Fruit fly (Drosophila melanogaster): Measurements from ENCODE around the gene CG44004.
A peak's percentile ranks its signal among the peaks of the same experiment; 100 is the strongest.

DNA sequence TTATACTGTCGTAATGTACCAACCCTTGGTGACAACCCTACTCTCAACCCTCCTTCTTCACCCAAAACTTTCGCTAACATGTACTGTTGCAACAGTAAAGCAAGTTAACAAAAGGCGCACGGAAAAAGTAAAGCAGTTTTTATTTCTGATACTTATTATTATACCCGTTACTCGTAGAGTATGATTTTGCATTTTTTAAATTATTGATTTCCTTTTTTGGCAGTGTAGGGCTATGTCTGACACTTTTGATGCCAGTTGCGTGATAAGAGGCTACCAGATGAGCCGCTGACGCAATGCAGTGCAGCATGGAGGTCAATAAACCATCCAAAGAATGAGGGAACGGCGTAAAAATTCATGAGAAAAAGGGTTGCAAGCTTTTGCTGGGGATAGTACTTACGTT lies 2.2 kb upstream of the CG44004 start:
- TF ChIP-seq psq (optimal IDR thresholded peaks at IDR 0.05) (no peak), usp (GFP tag; optimal IDR thresholded peaks at IDR 0.05) (no peak), Dll (optimal IDR thresholded peaks at IDR 0.05) (no peak), EcR (GFP tag; optimal IDR thresholded peaks at IDR 0.05) (peak in 1 of 2 experiments; percentile 34), CG8478 (optimal IDR thresholded peaks at IDR 0.05) (no peak), pan (optimal IDR thresholded peaks at IDR 0.05) (no peak)

Measured in whole organism.